Fruit fly (Drosophila melanogaster): Measurements from ENCODE around the gene CG16826.

DNA sequence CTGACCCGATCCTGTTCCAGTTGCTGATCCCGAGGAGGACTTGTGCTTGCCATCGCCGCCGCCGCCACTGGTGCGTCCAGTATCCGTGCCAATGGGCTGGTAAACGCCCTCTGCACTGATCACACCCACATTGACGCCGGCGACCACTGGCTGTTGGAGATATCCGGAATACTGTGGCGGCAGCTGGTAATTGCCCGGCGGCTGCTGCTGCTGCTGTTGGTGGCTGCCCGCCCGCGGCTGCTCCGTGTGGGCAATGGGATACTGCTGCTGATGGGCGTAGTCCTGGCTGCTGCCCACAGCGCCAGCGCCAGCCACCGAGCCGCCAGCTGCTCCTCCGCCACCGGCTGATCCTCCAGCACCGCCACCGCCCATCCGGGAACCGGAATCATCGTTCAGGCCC lies 42.6 kb upstream of the CG16826 start:
- TF ChIP-seq h (optimal IDR thresholded peaks at IDR 0.05) (no peak), insv (optimal IDR thresholded peaks at IDR 0.05) (no peak), Myc (optimal IDR thresholded peaks at IDR 0.05) (no peak), Sin3A (optimal IDR thresholded peaks at IDR 0.05) (no peak), psq (optimal IDR thresholded peaks at IDR 0.05) (no peak), ttk (optimal IDR thresholded peaks at IDR 0.05) (no peak)

Measured in Kc167 (cell line).